Worm (Caenorhabditis elegans): ENCODE data around the gene otub-4.

ce11 chrIV:3378080-3378804 lies at the start of gene otub-4:
- TF ChIP-seq W03F9.2 (tag; optimal IDR thresholded peaks at IDR 0.05) (no peak), dao-5 (tag; optimal IDR thresholded peaks at IDR 0.05) (no peak), him-1 (tag; optimal IDR thresholded peaks at IDR 0.05) (no peak)
